Worm (Caenorhabditis elegans) whole organism, L3 larva: ENCODE results near the gene dmsr-15.

Experiments used
- aly-2 ChIP-seq: fragments of 150-350 bp; optimal IDR thresholded peaks from 2 replicates; lab custom pipeline; 2014; ENCODE audit warnings: missing biosample characterization, missing genetic modification characterization
- ama-1 ChIP-seq: fragments of 150-350 bp; optimal IDR thresholded peaks from 2 replicates; lab custom pipeline; 2018
- elt-3 ChIP-seq, 3 experiments: fragments of 150-350 bp in 1 of 3; sonication (generic microtip) in 2 of 3; optimal IDR thresholded peaks; 2 replicates in 2 of 3; 4 replicates in 1 of 3; lab custom pipeline; 2014 to 2017; ENCODE audit warnings: missing biosample characterization in 3 of 3, missing genetic modification characterization in 3 of 3
- hmg-11 ChIP-seq: sonication (generic microtip); optimal IDR thresholded peaks from 2 replicates; lab custom pipeline; 2016; ENCODE audit warnings: missing genetic modification characterization, missing compliant biosample characterization
- lin-15B ChIP-seq: fragments of 150-350 bp; optimal IDR thresholded peaks from 2 replicates; lab custom pipeline; 2014; ENCODE audit warnings: missing biosample characterization, missing genetic modification characterization
- mdl-1 ChIP-seq: fragments of 150-350 bp; optimal IDR thresholded peaks from 2 replicates; lab custom pipeline; 2014; ENCODE audit warnings: missing biosample characterization, missing genetic modification characterization
- nfya-1 ChIP-seq: sonication (generic microtip); optimal IDR thresholded peaks from 2 replicates; lab custom pipeline; 2017; ENCODE audit warnings: missing genetic modification characterization, mild to moderate bottlenecking, missing compliant biosample characterization, antibody characterized with exemption, moderate library complexity; ENCODE audit not compliant: insufficient read depth
- nhr-11 ChIP-seq: fragments of 150-350 bp; optimal IDR thresholded peaks from 2 replicates; lab custom pipeline; 2014; ENCODE audit warnings: missing biosample characterization, missing genetic modification characterization
- nhr-237 ChIP-seq: fragments of 150-350 bp; optimal IDR thresholded peaks from 2 replicates; lab custom pipeline; 2014; ENCODE audit warnings: missing biosample characterization, missing genetic modification characterization
- nhr-76 ChIP-seq: fragments of 150-350 bp; sonication (generic microtip); optimal IDR thresholded peaks from 5 replicates; lab custom pipeline; 2014; ENCODE audit warnings: missing biosample characterization, missing genetic modification characterization
- nhr-77 ChIP-seq: fragments of 150-350 bp; optimal IDR thresholded peaks from 2 replicates; lab custom pipeline; 2014; ENCODE audit warnings: missing biosample characterization, missing genetic modification characterization
- pha-4 ChIP-seq: fragments of 150-350 bp; optimal IDR thresholded peaks from 2 replicates; lab custom pipeline; 2014; ENCODE audit warnings: missing biosample characterization, missing genetic modification reagents, missing genetic modification characterization
- pqm-1 ChIP-seq: fragments of 150-350 bp; optimal IDR thresholded peaks from 2 replicates; lab custom pipeline; 2017; ENCODE audit warnings: missing biosample characterization, missing genetic modification characterization, inconsistent platforms
- unc-39 ChIP-seq: sonication (generic microtip); optimal IDR thresholded peaks from 4 replicates; lab custom pipeline; 2017; ENCODE audit warnings: missing biosample characterization, missing genetic modification characterization

- TF ChIP-seq unc-39 (tag; lab: Kevin White, UChicago) (no peak), ama-1 (lab: Kevin White, UChicago) (no peak), nfya-1 (tag; lab: Kevin White, UChicago) (no peak), nhr-76 (tag; lab: Kevin White, UChicago) (no peak), pqm-1 (tag; lab: Kevin White, UChicago) (peak; percentile 84), lin-15B (tag; lab: Kevin White, UChicago) (no peak), pha-4 (tag; lab: Kevin White, UChicago) (no peak), nhr-77 (tag; lab: Kevin White, UChicago) (no peak), nhr-237 (no peak), elt-3 (tag; optimal IDR thresholded peaks at IDR 0.05; lab: Kevin White, UChicago) (no peak), hmg-11 (no peak), nhr-11 (tag; lab: Kevin White, UChicago) (no peak), mdl-1 (tag; lab: Kevin White, UChicago) (no peak), aly-2 (no peak)
Observed at ce11 chrV:6823432-6823831, 5.3 kb downstream of the dmsr-15 start.
